Fruit fly (Drosophila melanogaster) whole organism, adult: ENCODE measurements around the gene CG11975.

Experiments
- CG12768 ChIP-seq: fragments of 200-800 bp; sonication (Bioruptor generic); optimal IDR thresholded peaks from 2 replicates; lab custom pipeline; 2017; ENCODE audit warnings: missing biosample characterization, missing genetic modification characterization, mild to moderate bottlenecking, moderate library complexity, missing genetic modification reagents
- CG5204 ChIP-seq: fragments of 200-800 bp; sonication (Bioruptor generic); optimal IDR thresholded peaks from 2 replicates; lab custom pipeline; 2016; ENCODE audit warnings: missing biosample characterization, missing genetic modification characterization
- CG7045 ChIP-seq: fragments of 200-800 bp; sonication (Bioruptor generic); optimal IDR thresholded peaks from 2 replicates; lab custom pipeline; 2017; ENCODE audit warnings: missing biosample characterization, mild to moderate bottlenecking, missing genetic modification characterization
- CG7101 ChIP-seq: fragments of 200-800 bp; sonication (Bioruptor generic); optimal IDR thresholded peaks from 2 replicates; lab custom pipeline; 2018; ENCODE audit warnings: missing biosample characterization, mild to moderate bottlenecking, missing genetic modification characterization, moderate library complexity
- Crg-1 ChIP-seq: fragments of 200-800 bp; sonication (Bioruptor generic); optimal IDR thresholded peaks from 2 replicates; lab custom pipeline; 2016; ENCODE audit warnings: missing biosample characterization, missing genetic modification characterization
- Hr96 ChIP-seq: fragments of 200-800 bp; sonication (Bioruptor generic); optimal IDR thresholded peaks from 2 replicates; lab custom pipeline; 2016; ENCODE audit warnings: missing biosample characterization, missing genetic modification characterization
- cic ChIP-seq: fragments of 200-800 bp; sonication (Bioruptor generic); optimal IDR thresholded peaks from 2 replicates; lab custom pipeline; 2017; ENCODE audit warnings: missing biosample characterization, mild to moderate bottlenecking, missing genetic modification characterization, moderate library complexity
- cnc ChIP-seq, 2 experiments: fragments of >200 bp; optimal IDR thresholded peaks; 2 replicates each; lab custom pipeline; 2017
- kay ChIP-seq: fragments of 200-800 bp; sonication (Bioruptor generic); peaks from one replicate; lab custom pipeline; 2016; ENCODE audit warnings: missing biosample characterization, missing genetic modification characterization, borderline replicate concordance
- tj ChIP-seq: fragments of 200-800 bp; sonication (Bioruptor generic); optimal IDR thresholded peaks from 3 replicates; lab custom pipeline; 2017; ENCODE audit warnings: missing biosample characterization, mild to moderate bottlenecking, missing genetic modification characterization, moderate library complexity

DNA sequence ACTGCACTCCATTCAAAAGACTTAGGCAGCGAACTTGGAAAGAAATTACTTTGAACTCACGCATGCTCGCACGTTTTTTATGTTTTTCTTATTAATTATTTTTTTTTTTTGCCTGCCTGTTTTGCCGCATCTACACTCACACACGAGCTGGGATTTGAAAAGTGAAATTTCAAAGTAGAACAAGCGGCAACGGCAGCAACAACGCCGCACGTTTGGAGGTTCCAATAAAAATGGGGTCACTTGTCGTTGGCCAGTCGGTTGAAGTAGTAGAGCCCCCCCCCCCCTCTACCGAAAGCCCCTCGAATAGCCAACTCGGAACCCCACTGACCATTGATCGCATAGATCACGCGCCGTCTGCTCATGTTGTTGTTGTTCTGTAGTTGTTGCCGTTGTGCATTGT, 46.6 kb upstream of the CG11975 start:
- TF ChIP-seq CG5204 (no peak), tj (GFP tag; lab: Kevin White, UChicago) (no peak), CG12768 (GFP tag; lab: Kevin White, UChicago) (no peak), Crg-1 (no peak), cic (GFP tag; lab: Kevin White, UChicago) (no peak), CG7101 (tag; lab: Kevin White, UChicago) (no peak), kay (GFP tag; lab: Kevin White, UChicago) (no peak), cnc (optimal IDR thresholded peaks at IDR 0.05; lab: Kevin White, UChicago) (no peak), Hr96 (GFP tag; lab: Kevin White, UChicago) (no peak), CG7045 (GFP tag; lab: Kevin White, UChicago) (no peak)
